Worm (Caenorhabditis elegans): ENCODE results near the gene sshk-1.

DNA sequence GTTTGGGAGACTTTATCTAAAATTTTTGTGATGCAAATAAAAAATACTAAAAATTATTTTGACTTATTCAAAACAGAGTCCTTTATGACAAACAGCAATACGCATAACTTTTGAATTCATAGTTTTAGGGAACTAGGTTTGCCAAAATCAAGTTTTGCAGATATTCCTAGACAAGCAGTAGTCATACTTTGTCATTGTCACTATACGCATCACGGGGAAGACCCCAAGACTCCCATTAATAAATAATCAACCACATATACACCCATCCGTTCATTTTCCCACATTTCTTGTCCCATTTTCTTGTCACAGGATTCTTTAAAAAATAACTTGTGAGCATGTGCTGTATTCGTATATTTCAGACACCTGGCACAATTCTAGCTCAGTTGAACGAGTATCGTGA is 1.5 kb upstream of the sshk-1 start, which contains the start of gene Y44A6D.7:
- TF ChIP-seq him-1 (tag; optimal IDR thresholded peaks at IDR 0.05) (no peak), W03F9.2 (tag; optimal IDR thresholded peaks at IDR 0.05) (no peak)
